Fruit fly (Drosophila melanogaster) whole organism, embryonic: ENCODE data around the gene CG31525.

ENCODE experiments used
- CG11504 ChIP-seq: fragments of 200-800 bp; sonication (Bioruptor generic); optimal IDR thresholded peaks from 3 replicates; lab custom pipeline; 2019; ENCODE audit warnings: missing biosample characterization, mild to moderate bottlenecking, missing genetic modification characterization, moderate library complexity
- CG12071 ChIP-seq: fragments of 200-800 bp; sonication (Bioruptor generic); optimal IDR thresholded peaks from 3 replicates; lab custom pipeline; 2018; ENCODE audit warnings: missing biosample characterization, mild to moderate bottlenecking, missing genetic modification characterization
- CG12219 ChIP-seq: fragments of 200-800 bp; sonication (Bioruptor generic); optimal IDR thresholded peaks from 3 replicates; lab custom pipeline; 2018; ENCODE audit warnings: missing biosample characterization, mild to moderate bottlenecking, missing genetic modification characterization
- CG13123 ChIP-seq: fragments of 200-800 bp; sonication (Bioruptor generic); optimal IDR thresholded peaks from 2 replicates; lab custom pipeline; 2016; ENCODE audit warnings: missing biosample characterization, missing genetic modification characterization
- CG13624 ChIP-seq: fragments of 200-800 bp; sonication (Bioruptor generic); optimal IDR thresholded peaks from 2 replicates; lab custom pipeline; 2016; ENCODE audit warnings: missing biosample characterization, missing genetic modification characterization
- CG14860 ChIP-seq: fragments of 200-800 bp; sonication (Bioruptor generic); IDR thresholded peaks from 3 replicates; pipeline ENCODE4 v1.3.6; 2022; ENCODE audit warnings: missing biosample characterization, missing genetic modification characterization; ENCODE audit not compliant: partially characterized antibody
- CG15011 ChIP-seq: fragments of 200-800 bp; sonication (Bioruptor generic); optimal IDR thresholded peaks from 3 replicates; lab custom pipeline; 2018; ENCODE audit warnings: missing biosample characterization, mild to moderate bottlenecking, missing genetic modification characterization
- CG15514 ChIP-seq: fragments of 200-800 bp; sonication (Bioruptor generic); optimal IDR thresholded peaks from 3 replicates; lab custom pipeline; 2017; ENCODE audit warnings: missing biosample characterization, missing genetic modification characterization, mild to moderate bottlenecking, moderate library complexity, missing genetic modification reagents
- CG17361 ChIP-seq: fragments of 200-800 bp; sonication (Bioruptor generic); IDR thresholded peaks from 3 replicates; pipeline ENCODE4 v1.3.6; 2022; ENCODE audit warnings: missing biosample characterization, missing genetic modification characterization
- CG17568 ChIP-seq: fragments of 200-800 bp; sonication (Bioruptor generic); optimal IDR thresholded peaks from 2 replicates; lab custom pipeline; 2018; ENCODE audit warnings: missing biosample characterization, mild to moderate bottlenecking, missing genetic modification characterization, moderate library complexity
- CG1832 ChIP-seq: fragments of 200-800 bp; sonication (Bioruptor generic); optimal IDR thresholded peaks from 2 replicates; lab custom pipeline; 2017; ENCODE audit warnings: missing biosample characterization, mild to moderate bottlenecking, missing genetic modification characterization, inconsistent platforms
- CG18599 ChIP-seq: fragments of 200-800 bp; sonication (Bioruptor generic); optimal IDR thresholded peaks from 3 replicates; lab custom pipeline; 2017; ENCODE audit warnings: missing biosample characterization, missing genetic modification characterization, mild to moderate bottlenecking, moderate library complexity, missing genetic modification reagents
- CG33557 ChIP-seq: fragments of 200-800 bp; sonication (Bioruptor generic); optimal IDR thresholded peaks from 2 replicates; lab custom pipeline; 2019; ENCODE audit warnings: missing biosample characterization, mild to moderate bottlenecking, missing genetic modification characterization, moderate library complexity
- CG3407 ChIP-seq: fragments of 200-800 bp; sonication (Bioruptor generic); optimal IDR thresholded peaks from 2 replicates; lab custom pipeline; 2018; ENCODE audit warnings: missing biosample characterization, mild to moderate bottlenecking, missing genetic modification characterization
- CG42726 ChIP-seq: fragments of 200-800 bp; sonication (Bioruptor generic); IDR thresholded peaks from 2 replicates; pipeline ENCODE4 v1.3.6; 2022; ENCODE audit warnings: missing biosample characterization, missing genetic modification characterization; ENCODE audit not compliant: partially characterized antibody
- CG4707 ChIP-seq: fragments of 200-800 bp; sonication (Bioruptor generic); optimal IDR thresholded peaks from 2 replicates; lab custom pipeline; 2018; ENCODE audit warnings: missing biosample characterization, mild to moderate bottlenecking, missing genetic modification characterization, moderate library complexity
- CG7786 ChIP-seq: fragments of 200-800 bp; sonication (Bioruptor generic); optimal IDR thresholded peaks from 2 replicates; lab custom pipeline; 2016; ENCODE audit warnings: missing biosample characterization, missing genetic modification characterization
- CG8478 ChIP-seq: fragments of >200 bp; optimal IDR thresholded peaks from 2 replicates; lab custom pipeline; 2018
- CG8944 ChIP-seq: fragments of 200-800 bp; sonication (Bioruptor generic); optimal IDR thresholded peaks from 3 replicates; lab custom pipeline; 2016; ENCODE audit warnings: missing biosample characterization, missing genetic modification characterization
- CG9797 ChIP-seq: fragments of 200-800 bp; sonication (Bioruptor generic); optimal IDR thresholded peaks from 3 replicates; lab custom pipeline; 2018; ENCODE audit warnings: missing biosample characterization, mild to moderate bottlenecking, missing genetic modification characterization
- CG9817 ChIP-seq: fragments of 200-800 bp; sonication (Bioruptor generic); optimal IDR thresholded peaks from 2 replicates; lab custom pipeline; 2018; ENCODE audit warnings: missing biosample characterization, mild to moderate bottlenecking, missing genetic modification characterization, moderate library complexity
- Dp ChIP-seq: fragments of 200-800 bp; sonication (Bioruptor generic); optimal IDR thresholded peaks from 2 replicates; lab custom pipeline; 2018; ENCODE audit warnings: missing biosample characterization, mild to moderate bottlenecking, missing genetic modification characterization, moderate library complexity
- Ets65A ChIP-seq: fragments of 200-800 bp; sonication (Bioruptor generic); peaks from one replicate; lab custom pipeline; 2016; ENCODE audit warnings: missing biosample characterization, missing genetic modification characterization
- HLH4C ChIP-seq: fragments of 200-800 bp; sonication (Bioruptor generic); IDR thresholded peaks from 3 replicates; pipeline ENCODE4 v1.3.6; 2022; ENCODE audit warnings: missing biosample characterization, missing genetic modification characterization; ENCODE audit not compliant: partially characterized antibody
- Hr51 ChIP-seq, 2 experiments: fragments of 200-800 bp; sonication (Bioruptor generic); optimal IDR thresholded peaks; 2 replicates in 1 of 2; 3 replicates in 1 of 2; lab custom pipeline; 2016 to 2018; ENCODE audit warnings: missing biosample characterization in 2 of 2, missing genetic modification characterization in 2 of 2, mild to moderate bottlenecking in 1 of 2, moderate library complexity in 1 of 2
- Hr78 ChIP-seq, 2 experiments: fragments of 200-800 bp in 1 of 2; fragments of >200 bp in 1 of 2; sonication (Bioruptor generic) in 1 of 2; optimal IDR thresholded peaks; 2 replicates each; lab custom pipeline; 2017 to 2019; ENCODE audit warnings: missing biosample characterization in 2 of 2, missing genetic modification characterization in 2 of 2, mild to moderate bottlenecking in 1 of 2, moderate library complexity in 1 of 2
- MBD-R2 ChIP-seq: fragments of 200-800 bp; sonication (Bioruptor generic); IDR thresholded peaks from 2 replicates; pipeline ENCODE4 v1.3.6; 2022; ENCODE audit warnings: missing biosample characterization, missing genetic modification characterization
- Opbp ChIP-seq: fragments of 200-800 bp; sonication (Bioruptor generic); IDR thresholded peaks from 3 replicates; pipeline ENCODE4 v1.3.6; 2022; ENCODE audit warnings: missing biosample characterization, missing genetic modification characterization; ENCODE audit not compliant: partially characterized antibody
- Ravus ChIP-seq: fragments of 200-800 bp; sonication (Bioruptor generic); IDR thresholded peaks from 2 replicates; pipeline ENCODE4 v1.3.6; 2022; ENCODE audit warnings: missing biosample characterization, missing genetic modification characterization
- Sox102F ChIP-seq: fragments of 200-800 bp; sonication (Bioruptor generic); optimal IDR thresholded peaks from 2 replicates; lab custom pipeline; 2018; ENCODE audit warnings: missing biosample characterization, mild to moderate bottlenecking, missing genetic modification characterization, moderate library complexity
- Stat92E ChIP-seq, 3 experiments: fragments of >200 bp in 2 of 3; fragments of 200-800 bp in 1 of 3; sonication (Bioruptor generic) in 1 of 3; optimal IDR thresholded peaks; 2 replicates each; lab custom pipeline; 2017 to 2019; ENCODE audit warnings: missing biosample characterization in 3 of 3, missing genetic modification characterization in 3 of 3, mild to moderate bottlenecking in 1 of 3, moderate library complexity in 1 of 3
- bigmax ChIP-seq: fragments of 200-800 bp; sonication (Bioruptor generic); optimal IDR thresholded peaks from 2 replicates; lab custom pipeline; 2018; ENCODE audit warnings: missing biosample characterization, mild to moderate bottlenecking, missing genetic modification characterization
- cato ChIP-seq: fragments of 200-800 bp; sonication (Bioruptor generic); optimal IDR thresholded peaks from 2 replicates; lab custom pipeline; 2016; ENCODE audit warnings: missing biosample characterization, missing genetic modification characterization, borderline replicate concordance
- danr ChIP-seq: fragments of 200-800 bp; sonication (Bioruptor generic); IDR thresholded peaks from 2 replicates; pipeline ENCODE4 v1.3.6; 2022; ENCODE audit warnings: missing biosample characterization, missing genetic modification characterization
- dmrt99B ChIP-seq: fragments of 200-800 bp; sonication (Bioruptor generic); optimal IDR thresholded peaks from 2 replicates; lab custom pipeline; 2018; ENCODE audit warnings: missing biosample characterization, mild to moderate bottlenecking, missing genetic modification characterization, moderate library complexity
- fd3F ChIP-seq: fragments of 200-800 bp; sonication (Bioruptor generic); optimal IDR thresholded peaks from 2 replicates; lab custom pipeline; 2018; ENCODE audit warnings: missing biosample characterization, mild to moderate bottlenecking, missing genetic modification characterization, moderate library complexity
- fru ChIP-seq: fragments of >200 bp; optimal IDR thresholded peaks from 2 replicates; lab custom pipeline; 2017
- gem ChIP-seq: fragments of 200-800 bp; sonication (Bioruptor generic); optimal IDR thresholded peaks from 2 replicates; lab custom pipeline; 2019; ENCODE audit warnings: missing biosample characterization, mild to moderate bottlenecking, missing genetic modification characterization, moderate library complexity
- hth ChIP-seq: fragments of >200 bp; optimal IDR thresholded peaks from 2 replicates; lab custom pipeline; 2017; ENCODE audit warnings: inconsistent platforms
- kay ChIP-seq: fragments of 200-800 bp; sonication (Bioruptor generic); optimal IDR thresholded peaks from 2 replicates; lab custom pipeline; 2016; ENCODE audit warnings: missing biosample characterization, missing genetic modification characterization
- lab ChIP-seq: fragments of 200-800 bp; sonication (Bioruptor generic); optimal IDR thresholded peaks from 3 replicates; lab custom pipeline; 2017; ENCODE audit warnings: missing biosample characterization, missing genetic modification characterization, mild to moderate bottlenecking, moderate library complexity, missing genetic modification reagents
- nau ChIP-seq: fragments of 200-800 bp; sonication (Bioruptor generic); optimal IDR thresholded peaks from 3 replicates; lab custom pipeline; 2017; ENCODE audit warnings: missing biosample characterization, mild to moderate bottlenecking, missing genetic modification characterization, missing genetic modification reagents
- p53 ChIP-seq: fragments of 200-800 bp; sonication (Bioruptor generic); optimal IDR thresholded peaks from 2 replicates; lab custom pipeline; 2016; ENCODE audit warnings: missing biosample characterization, missing genetic modification characterization
- pfk ChIP-seq: fragments of 200-800 bp; sonication (Bioruptor generic); optimal IDR thresholded peaks from 2 replicates; lab custom pipeline; 2018; ENCODE audit warnings: missing biosample characterization, mild to moderate bottlenecking, missing genetic modification characterization, moderate library complexity
- pita ChIP-seq: fragments of 200-800 bp; sonication (Bioruptor generic); optimal IDR thresholded peaks from 2 replicates; lab custom pipeline; 2017; ENCODE audit warnings: missing biosample characterization, mild to moderate bottlenecking, missing genetic modification characterization
- tap ChIP-seq: fragments of 200-800 bp; optimal IDR thresholded peaks from 3 replicates; lab custom pipeline; 2019; ENCODE audit warnings: missing biosample characterization, mild to moderate bottlenecking, missing genetic modification characterization, moderate library complexity
- tup ChIP-seq: fragments of 200-800 bp; sonication (Bioruptor generic); optimal IDR thresholded peaks from 2 replicates; lab custom pipeline; 2016; ENCODE audit warnings: missing biosample characterization, mild to moderate bottlenecking, missing genetic modification characterization, moderate library complexity
- twi ChIP-seq: fragments of 200-800 bp; optimal IDR thresholded peaks from 2 replicates; lab custom pipeline; 2019; ENCODE audit warnings: missing biosample characterization, mild to moderate bottlenecking, missing genetic modification characterization, moderate library complexity

Gene CG31525

DNA sequence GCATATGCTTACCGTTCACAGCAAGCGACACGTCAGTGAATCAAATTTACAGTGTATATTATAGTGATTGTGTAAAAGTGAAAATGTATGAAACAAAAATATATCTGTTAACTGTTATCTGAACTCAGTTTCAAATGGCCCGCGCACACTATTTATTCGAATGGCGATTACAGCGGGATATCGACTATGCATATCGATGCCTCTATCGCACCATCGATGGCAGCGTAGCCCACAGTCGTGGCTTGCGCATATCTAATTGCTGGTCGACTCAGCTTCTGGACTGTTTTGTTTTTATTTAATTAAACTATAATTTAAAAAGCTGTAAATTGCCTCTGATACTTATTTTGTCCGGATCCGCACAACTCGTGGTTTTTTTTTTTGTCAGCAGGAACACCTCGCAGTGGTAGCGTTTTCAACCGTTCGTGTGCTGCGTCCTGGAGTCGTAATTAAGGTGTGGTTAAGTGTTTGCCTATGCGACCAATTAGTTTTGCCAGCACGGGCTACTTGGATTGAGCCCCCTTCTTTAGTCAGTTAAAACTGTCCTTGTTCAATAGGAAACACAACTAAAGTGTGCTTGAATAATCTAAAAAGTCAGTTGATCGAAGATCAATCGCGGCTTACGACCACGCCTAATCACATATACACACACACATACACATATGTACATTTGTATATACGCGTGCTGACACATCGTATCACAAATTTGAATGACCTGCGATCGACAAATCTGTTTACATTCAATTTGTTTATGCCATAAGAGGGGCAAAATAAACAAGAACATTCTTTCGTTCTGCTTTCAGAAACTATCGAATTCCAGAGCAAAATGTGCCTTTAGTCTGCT, 45.5 kb upstream of the CG31525 start, which contains the start of gene Cont (continued):
- TF ChIP-seq CG18599 (GFP tag; lab: Kevin White, UChicago): no peak
- no peak for TF ChIP-seq p53 (GFP tag; lab: Kevin White, UChicago)
- TF ChIP-seq CG13123: no peak
- peak; percentile 31 for TF ChIP-seq tup (GFP tag; lab: Kevin White, UChicago)
- TF ChIP-seq CG13624: peak; percentile 59
- TF ChIP-seq HLH4C (GFP tag; lab: Robert Waterston, UW): peak; percentile 93
- peak; percentile 59 for TF ChIP-seq CG9797 (GFP tag; lab: Kevin White, UChicago)
- TF ChIP-seq bigmax (GFP tag; lab: Kevin White, UChicago): no peak
- TF ChIP-seq Ravus (GFP tag; lab: Robert Waterston, UW): no peak
- TF ChIP-seq dmrt99B: no peak
- no peak for TF ChIP-seq lab (GFP tag; lab: Kevin White, UChicago)
- no peak for TF ChIP-seq pita (GFP tag; lab: Kevin White, UChicago)
- peak; percentile 93 for TF ChIP-seq CG14860 (GFP tag; lab: Robert Waterston, UW)
- no peak for TF ChIP-seq CG8478
- TF ChIP-seq Hr78 (GFP tag; optimal IDR thresholded peaks at IDR 0.05; lab: Kevin White, UChicago): no peak
- no peak for TF ChIP-seq CG12071 (GFP tag; lab: Kevin White, UChicago)
- TF ChIP-seq hth (lab: Kevin White, UChicago): no peak
- no peak for TF ChIP-seq kay (GFP tag; lab: Kevin White, UChicago)
- no peak for TF ChIP-seq CG17568
- TF ChIP-seq CG33557 (GFP tag; lab: Kevin White, UChicago): no peak
- no peak for TF ChIP-seq CG4707 (GFP tag; lab: Kevin White, UChicago)
- no peak for TF ChIP-seq CG7786 (GFP tag; lab: Kevin White, UChicago)
- TF ChIP-seq CG8944: no peak
- TF ChIP-seq CG15011 (GFP tag; lab: Kevin White, UChicago): no peak
- TF ChIP-seq cato (GFP tag; lab: Kevin White, UChicago): no peak
- no peak for TF ChIP-seq Sox102F (GFP tag; lab: Kevin White, UChicago)
- no peak for TF ChIP-seq gem (tag; lab: Kevin White, UChicago)
- TF ChIP-seq Ets65A (GFP tag; lab: Kevin White, UChicago): no peak
- TF ChIP-seq twi (tag; lab: Kevin White, UChicago): no peak
- TF ChIP-seq CG17361 (GFP tag; lab: Robert Waterston, UW): 0 out of 3 replicates have a peak, but pooled peaks have one; percentile 10
- no peak for TF ChIP-seq tap (tag; lab: Kevin White, UChicago)
- no peak for TF ChIP-seq pfk
- TF ChIP-seq CG3407 (GFP tag; lab: Kevin White, UChicago): no peak
- TF ChIP-seq Opbp (GFP tag; lab: Robert Waterston, UW): peak; percentile 97
- TF ChIP-seq danr (GFP tag; lab: Robert Waterston, UW): no peak
- peak; percentile 53; the same call in 1 of the 2 replicates for TF ChIP-seq MBD-R2 (GFP tag; lab: Robert Waterston, UW)
- TF ChIP-seq CG1832 (GFP tag; lab: Kevin White, UChicago): no peak
- no peak for TF ChIP-seq nau (GFP tag; lab: Kevin White, UChicago)
- no peak for TF ChIP-seq fru
- TF ChIP-seq CG12219: no peak
- peak in 1 of 2 experiments; percentile 38 for TF ChIP-seq Hr51 (GFP tag; optimal IDR thresholded peaks at IDR 0.05; lab: Kevin White, UChicago)
- peak; percentile 97 for TF ChIP-seq Dp (GFP tag; lab: Kevin White, UChicago)
- no peak for TF ChIP-seq Stat92E (GFP tag; optimal IDR thresholded peaks at IDR 0.05; lab: Kevin White, UChicago)
- TF ChIP-seq CG11504 (tag; lab: Kevin White, UChicago): no peak
- no peak for TF ChIP-seq fd3F (GFP tag; lab: Kevin White, UChicago)
- TF ChIP-seq CG42726 (GFP tag; lab: Robert Waterston, UW): peak; percentile 93
- peak; percentile 68 for TF ChIP-seq CG15514 (GFP tag; lab: Kevin White, UChicago)
- no peak for TF ChIP-seq CG9817 (tag; lab: Kevin White, UChicago)
